Worm (Caenorhabditis elegans) whole organism, L2 larva: ENCODE data around the gene ugt-21.

ENCODE experiments used
- Y55F3AM.14 ChIP-seq: fragments of 200-800 bp; sonication (Bioruptor generic); optimal IDR thresholded peaks from 2 replicates; lab custom pipeline; 2018; ENCODE audit warnings: mild to moderate bottlenecking, missing genetic modification characterization, missing compliant biosample characterization
- ama-1 ChIP-seq: fragments of 150-350 bp; optimal IDR thresholded peaks from 2 replicates; lab custom pipeline; 2018; ENCODE audit warnings: inconsistent platforms
- ceh-16 ChIP-seq: fragments of 150-350 bp; optimal IDR thresholded peaks from 2 replicates; lab custom pipeline; 2014; ENCODE audit warnings: missing biosample characterization, missing genetic modification characterization
- ceh-82 ChIP-seq: fragments of 150-350 bp; optimal IDR thresholded peaks from 2 replicates; lab custom pipeline; 2014; ENCODE audit warnings: missing biosample characterization, missing genetic modification characterization
- crh-2 ChIP-seq: sonication (generic microtip); optimal IDR thresholded peaks from 2 replicates; lab custom pipeline; 2017; ENCODE audit warnings: missing biosample characterization, missing genetic modification characterization
- mbf-1 ChIP-seq: sonication (generic microtip); optimal IDR thresholded peaks from 2 replicates; lab custom pipeline; 2017; ENCODE audit warnings: missing biosample characterization, missing genetic modification characterization
- nhr-25 ChIP-seq: fragments of 150-350 bp; sonication (generic microtip); optimal IDR thresholded peaks from 3 replicates; lab custom pipeline; 2014; ENCODE audit warnings: missing biosample characterization, missing genetic modification characterization
- nhr-77 ChIP-seq: fragments of 150-350 bp; optimal IDR thresholded peaks from 2 replicates; lab custom pipeline; 2014; ENCODE audit warnings: missing biosample characterization, missing genetic modification characterization
- snpc-4 ChIP-seq: fragments of 150-350 bp; optimal IDR thresholded peaks from 2 replicates; lab custom pipeline; 2014; ENCODE audit warnings: missing biosample characterization, missing genetic modification characterization
- unc-62 ChIP-seq: fragments of 150-350 bp; optimal IDR thresholded peaks from 2 replicates; lab custom pipeline; 2014; ENCODE audit warnings: missing biosample characterization, missing genetic modification reagents, missing genetic modification characterization
- zag-1 ChIP-seq: fragments of 150-350 bp; optimal IDR thresholded peaks from 2 replicates; lab custom pipeline; 2014; ENCODE audit warnings: missing biosample characterization, missing genetic modification characterization

DNA sequence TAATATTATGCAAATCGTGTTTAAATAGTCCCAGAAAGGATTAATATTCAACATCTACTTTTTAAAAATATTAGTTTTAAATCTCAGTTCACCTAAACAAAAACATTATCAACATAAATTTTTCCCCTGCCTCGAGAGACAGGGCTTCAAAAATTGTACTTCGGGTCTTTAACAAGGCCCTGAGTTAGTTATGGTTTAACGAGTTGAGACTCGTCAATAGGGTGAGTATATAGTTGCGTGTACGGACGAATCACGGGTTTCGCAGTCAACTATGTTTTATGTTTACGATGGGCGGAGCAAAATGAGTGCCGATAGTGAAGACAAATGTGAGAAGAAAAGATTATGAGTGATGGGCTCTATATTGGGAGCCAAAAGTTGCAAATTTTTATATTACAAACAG, 11.5 kb downstream of the ugt-21 start:
- TF ChIP-seq ceh-16 (no peak), Y55F3AM.14 (GFP tag; lab: Kevin White, UChicago) (no peak), mbf-1 (tag; lab: Kevin White, UChicago) (no peak), snpc-4 (tag; lab: Kevin White, UChicago) (no peak), ceh-82 (tag; lab: Kevin White, UChicago) (no peak), unc-62 (GFP tag; lab: Kevin White, UChicago) (no peak), zag-1 (no peak), ama-1 (no peak), nhr-77 (no peak), crh-2 (tag; lab: Kevin White, UChicago) (no peak), nhr-25 (tag; lab: Kevin White, UChicago) (no peak)
